Fruit fly (Drosophila melanogaster) whole organism, embryonic: ENCODE data around the gene bin.

Source experiments
- B-H1 ChIP-seq: fragments of 200-800 bp; sonication (Bioruptor generic); IDR thresholded peaks from 3 replicates; pipeline ENCODE4 v1.3.6; 2022; ENCODE audit warnings: missing biosample characterization, missing genetic modification characterization
- Bdp1 ChIP-seq: fragments of 200-800 bp; sonication (Bioruptor generic); optimal IDR thresholded peaks from 3 replicates; lab custom pipeline; 2016; ENCODE audit warnings: missing biosample characterization, missing genetic modification characterization
- CG10431 ChIP-seq: fragments of 200-800 bp; sonication (Bioruptor generic); optimal IDR thresholded peaks from 3 replicates; lab custom pipeline; 2018; ENCODE audit warnings: missing biosample characterization, mild to moderate bottlenecking, missing genetic modification characterization
- CG12659 ChIP-seq: fragments of 200-800 bp; sonication (Bioruptor generic); optimal IDR thresholded peaks from 3 replicates; lab custom pipeline; 2017; ENCODE audit warnings: mild to moderate bottlenecking, missing biosample characterization, missing genetic modification reagents, missing genetic modification characterization
- CG13123 ChIP-seq: fragments of 200-800 bp; sonication (Bioruptor generic); optimal IDR thresholded peaks from 2 replicates; lab custom pipeline; 2016; ENCODE audit warnings: missing biosample characterization, missing genetic modification characterization
- CG14860 ChIP-seq: fragments of 200-800 bp; sonication (Bioruptor generic); IDR thresholded peaks from 3 replicates; pipeline ENCODE4 v1.3.6; 2022; ENCODE audit warnings: missing biosample characterization, missing genetic modification characterization; ENCODE audit not compliant: partially characterized antibody
- CG1603 ChIP-seq: fragments of 200-800 bp; sonication (Bioruptor generic); optimal IDR thresholded peaks from 2 replicates; lab custom pipeline; 2019; ENCODE audit warnings: missing biosample characterization, mild to moderate bottlenecking, missing genetic modification characterization, moderate library complexity
- CG17385 ChIP-seq: fragments of 200-800 bp; sonication (Bioruptor generic); optimal IDR thresholded peaks from 3 replicates; lab custom pipeline; 2018; ENCODE audit warnings: missing biosample characterization, mild to moderate bottlenecking, missing genetic modification characterization
- CG1832 ChIP-seq: fragments of 200-800 bp; sonication (Bioruptor generic); optimal IDR thresholded peaks from 2 replicates; lab custom pipeline; 2017; ENCODE audit warnings: missing biosample characterization, mild to moderate bottlenecking, missing genetic modification characterization, inconsistent platforms
- CG2116 ChIP-seq: fragments of 200-800 bp; sonication (Bioruptor generic); optimal IDR thresholded peaks from 3 replicates; lab custom pipeline; 2018; ENCODE audit warnings: missing biosample characterization, mild to moderate bottlenecking, missing genetic modification characterization
- CG2889 ChIP-seq: fragments of 200-800 bp; sonication (Bioruptor generic); IDR thresholded peaks from 3 replicates; pipeline ENCODE4 v1.3.6; 2022; ENCODE audit warnings: missing biosample characterization, missing genetic modification characterization
- CG31388 ChIP-seq: fragments of 200-800 bp; sonication (Bioruptor generic); optimal IDR thresholded peaks from 2 replicates; lab custom pipeline; 2016; ENCODE audit warnings: missing biosample characterization, missing genetic modification characterization
- CG3163 ChIP-seq: fragments of 200-800 bp; sonication (Bioruptor generic); optimal IDR thresholded peaks from 3 replicates; lab custom pipeline; 2016; ENCODE audit warnings: missing biosample characterization, missing genetic modification characterization
- CG3407 ChIP-seq: fragments of 200-800 bp; sonication (Bioruptor generic); optimal IDR thresholded peaks from 2 replicates; lab custom pipeline; 2018; ENCODE audit warnings: missing biosample characterization, mild to moderate bottlenecking, missing genetic modification characterization
- CG34422 ChIP-seq: fragments of 200-800 bp; sonication (Bioruptor generic); IDR thresholded peaks from 3 replicates; pipeline ENCODE4 v1.3.6; 2022; ENCODE audit warnings: missing biosample characterization, missing genetic modification characterization
- CG3726 ChIP-seq: fragments of 200-800 bp; sonication (Bioruptor generic); IDR thresholded peaks from 3 replicates; pipeline ENCODE4, ENCODE4 v1.3.6; 2022; ENCODE audit warnings: missing biosample characterization, missing genetic modification characterization
- CTCF ChIP-seq: fragments of 200-800 bp; sonication (Bioruptor generic); optimal IDR thresholded peaks from 2 replicates; lab custom pipeline; 2017; ENCODE audit warnings: missing biosample characterization, mild to moderate bottlenecking, missing genetic modification characterization, moderate library complexity
- Camta ChIP-seq: fragments of 200-800 bp; sonication (Bioruptor generic); optimal IDR thresholded peaks from 2 replicates; lab custom pipeline; 2016; ENCODE audit warnings: missing biosample characterization, missing genetic modification characterization
- CkIIα-i1 ChIP-seq: fragments of 200-800 bp; sonication (Bioruptor generic); IDR thresholded peaks from 2 replicates; pipeline ENCODE4 v1.3.6; 2022; ENCODE audit warnings: missing biosample characterization, missing genetic modification characterization
- CoRest ChIP-seq: fragments of 200-800 bp; sonication (Bioruptor generic); optimal IDR thresholded peaks from 3 replicates; lab custom pipeline; 2018; ENCODE audit warnings: missing biosample characterization, mild to moderate bottlenecking, missing genetic modification characterization, moderate library complexity
- D19A ChIP-seq: fragments of 200-800 bp; optimal IDR thresholded peaks from 3 replicates; lab custom pipeline; 2019; ENCODE audit warnings: missing biosample characterization, mild to moderate bottlenecking, missing genetic modification characterization, moderate library complexity
- Elba2 ChIP-seq: fragments of 200-800 bp; sonication (Bioruptor generic); optimal IDR thresholded peaks from 3 replicates; lab custom pipeline; 2016; ENCODE audit warnings: missing biosample characterization, missing genetic modification characterization
- Ets65A ChIP-seq: fragments of 200-800 bp; sonication (Bioruptor generic); peaks from one replicate; lab custom pipeline; 2016; ENCODE audit warnings: missing biosample characterization, missing genetic modification characterization
- Fer2 ChIP-seq: fragments of 200-800 bp; sonication (Bioruptor generic); optimal IDR thresholded peaks from 2 replicates; lab custom pipeline; 2018; ENCODE audit warnings: missing biosample characterization, mild to moderate bottlenecking, missing genetic modification characterization, moderate library complexity
- HLH3B ChIP-seq: fragments of 200-800 bp; sonication (Bioruptor generic); IDR thresholded peaks from 2 replicates; pipeline ENCODE4 v1.3.6; 2022; ENCODE audit warnings: missing biosample characterization, missing genetic modification characterization
- Hr3 ChIP-seq: fragments of 200-800 bp; sonication (Bioruptor generic); optimal IDR thresholded peaks from 3 replicates; lab custom pipeline; 2016; ENCODE audit warnings: missing biosample characterization, missing genetic modification characterization
- Hr78 ChIP-seq, 2 experiments: fragments of 200-800 bp in 1 of 2; fragments of >200 bp in 1 of 2; sonication (Bioruptor generic) in 1 of 2; optimal IDR thresholded peaks; 2 replicates each; lab custom pipeline; 2017 to 2019; ENCODE audit warnings: missing biosample characterization in 2 of 2, missing genetic modification characterization in 2 of 2, mild to moderate bottlenecking in 1 of 2, moderate library complexity in 1 of 2
- NfI ChIP-seq: fragments of 200-800 bp; sonication (Bioruptor generic); optimal IDR thresholded peaks from 3 replicates; lab custom pipeline; 2018; ENCODE audit warnings: missing biosample characterization, mild to moderate bottlenecking, missing genetic modification characterization, moderate library complexity
- PHDP ChIP-seq: fragments of 200-800 bp; sonication (Bioruptor generic); optimal IDR thresholded peaks from 3 replicates; lab custom pipeline; 2018; ENCODE audit warnings: missing biosample characterization, mild to moderate bottlenecking, missing genetic modification characterization, moderate library complexity
- abd-A ChIP-seq: fragments of 200-800 bp; sonication (Bioruptor generic); optimal IDR thresholded peaks from 3 replicates; lab custom pipeline; 2019; ENCODE audit warnings: missing biosample characterization, mild to moderate bottlenecking, missing genetic modification characterization, moderate library complexity
- ac ChIP-seq: fragments of 200-800 bp; sonication (Bioruptor generic); optimal IDR thresholded peaks from 3 replicates; lab custom pipeline; 2017; ENCODE audit warnings: missing biosample characterization, mild to moderate bottlenecking, missing genetic modification characterization
- ap ChIP-seq: fragments of 200-800 bp; sonication (Bioruptor generic); IDR thresholded peaks from 2 replicates; pipeline ENCODE4 v1.3.6; 2022; ENCODE audit warnings: missing biosample characterization, missing genetic modification characterization
- ash1 ChIP-seq: fragments of 200-800 bp; sonication (Bioruptor generic); optimal IDR thresholded peaks from 2 replicates; lab custom pipeline; 2018; ENCODE audit warnings: missing biosample characterization, mild to moderate bottlenecking, missing genetic modification characterization
- emc ChIP-seq: fragments of 200-800 bp; sonication (Bioruptor generic); optimal IDR thresholded peaks from 2 replicates; lab custom pipeline; 2016; ENCODE audit warnings: missing biosample characterization, missing genetic modification characterization
- fd64A ChIP-seq: fragments of 200-800 bp; sonication (Bioruptor generic); optimal IDR thresholded peaks from 3 replicates; lab custom pipeline; 2018; ENCODE audit warnings: missing biosample characterization, mild to moderate bottlenecking, missing genetic modification characterization
- gcm ChIP-seq: fragments of 200-800 bp; sonication (Bioruptor generic); optimal IDR thresholded peaks from 2 replicates; lab custom pipeline; 2019; ENCODE audit warnings: missing biosample characterization, mild to moderate bottlenecking, missing genetic modification characterization, moderate library complexity
- gfzf ChIP-seq: fragments of 200-800 bp; sonication (Bioruptor generic); optimal IDR thresholded peaks from 2 replicates; lab custom pipeline; 2016; ENCODE audit warnings: missing biosample characterization, mild to moderate bottlenecking, missing genetic modification characterization, moderate library complexity
- jigr1 ChIP-seq: fragments of 200-800 bp; sonication (Bioruptor generic); IDR thresholded peaks from 3 replicates; pipeline ENCODE4 v1.3.6; 2022; ENCODE audit warnings: missing biosample characterization, missing genetic modification characterization
- kni ChIP-seq: fragments of 200-800 bp; sonication (Bioruptor generic); optimal IDR thresholded peaks from 3 replicates; lab custom pipeline; 2017; ENCODE audit warnings: mild to moderate bottlenecking, missing biosample characterization, missing genetic modification reagents, missing genetic modification characterization
- mam ChIP-seq: fragments of 200-800 bp; sonication (Bioruptor generic); optimal IDR thresholded peaks from 3 replicates; lab custom pipeline; 2016; ENCODE audit warnings: missing biosample characterization, missing genetic modification characterization
- mirr ChIP-seq: fragments of 200-800 bp; sonication (Bioruptor generic); optimal IDR thresholded peaks from 3 replicates; lab custom pipeline; 2018; ENCODE audit warnings: missing biosample characterization, mild to moderate bottlenecking, missing genetic modification characterization
- nau ChIP-seq: fragments of 200-800 bp; sonication (Bioruptor generic); optimal IDR thresholded peaks from 3 replicates; lab custom pipeline; 2017; ENCODE audit warnings: missing biosample characterization, mild to moderate bottlenecking, missing genetic modification characterization, missing genetic modification reagents
- pb ChIP-seq: fragments of 200-800 bp; sonication (Bioruptor generic); optimal IDR thresholded peaks from 3 replicates; lab custom pipeline; 2016; ENCODE audit warnings: missing biosample characterization, missing genetic modification characterization
- pzg ChIP-seq: fragments of 200-800 bp; sonication (Bioruptor generic); optimal IDR thresholded peaks from 3 replicates; lab custom pipeline; 2018; ENCODE audit warnings: missing biosample characterization, mild to moderate bottlenecking, missing genetic modification characterization, moderate library complexity
- sna ChIP-seq: fragments of 200-800 bp; sonication (Bioruptor generic); IDR thresholded peaks from 2 replicates; pipeline ENCODE4 v1.3.6; 2022; ENCODE audit warnings: missing biosample characterization, missing genetic modification characterization; ENCODE audit not compliant: partially characterized antibody
- so ChIP-seq: fragments of 200-800 bp; sonication (Bioruptor generic); IDR thresholded peaks from 3 replicates; pipeline ENCODE4 v1.3.6; 2022; ENCODE audit warnings: missing biosample characterization, missing genetic modification characterization
- ssp ChIP-seq: fragments of 200-800 bp; sonication (Bioruptor generic); IDR thresholded peaks from 2 replicates; pipeline ENCODE4 v1.3.6; 2022; ENCODE audit warnings: missing biosample characterization, missing genetic modification characterization
- tll ChIP-seq, 2 experiments: fragments of 200-800 bp in 1 of 2; fragments of >200 bp in 1 of 2; sonication (Bioruptor generic) in 1 of 2; optimal IDR thresholded peaks; 2 replicates each; lab custom pipeline; 2017 to 2019; ENCODE audit warnings: missing biosample characterization in 2 of 2, missing genetic modification characterization in 2 of 2, mild to moderate bottlenecking in 1 of 2, moderate library complexity in 1 of 2
- vnd ChIP-seq: fragments of 200-800 bp; sonication (Bioruptor generic); IDR thresholded peaks from 3 replicates; pipeline ENCODE4 v1.3.6; 2022; ENCODE audit warnings: missing biosample characterization, missing genetic modification characterization; ENCODE audit not compliant: partially characterized antibody

Gene bin

DNA sequence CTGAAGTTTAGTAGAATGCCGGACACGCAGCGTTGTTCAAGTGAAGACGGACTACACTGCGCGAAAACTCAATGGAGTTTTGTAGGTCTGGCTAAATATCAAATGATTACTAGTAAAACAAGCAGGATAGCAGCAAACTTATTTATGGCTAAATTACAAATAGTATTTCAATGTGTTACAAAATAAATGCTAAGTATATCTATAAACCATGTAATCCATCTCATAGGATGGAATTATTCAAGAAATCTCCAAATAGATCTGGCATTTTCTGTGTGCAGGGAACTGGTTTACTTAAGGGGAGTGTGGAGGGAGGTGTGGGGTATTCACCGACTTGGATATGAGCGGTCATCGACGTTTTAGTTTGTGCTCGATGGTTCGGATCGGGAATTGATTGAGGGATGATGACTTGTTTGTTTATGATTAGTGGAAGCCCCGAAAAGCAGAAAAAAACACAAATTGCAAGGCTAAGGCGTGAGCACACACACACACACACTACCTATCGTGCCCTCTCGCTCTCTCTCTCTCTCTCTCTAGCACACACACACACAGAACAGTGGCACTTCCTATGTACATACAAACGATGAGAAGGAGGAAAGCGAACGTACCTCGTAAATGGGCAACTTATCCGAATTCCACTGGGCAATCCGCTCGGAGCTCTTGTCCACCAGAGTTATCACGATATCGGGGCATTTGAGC is 26.5 kb upstream of the bin start (continued):
- TF ChIP-seq CoRest (tag; lab: Kevin White, UChicago) = peak; percentile 88
- peak; percentile 95 for TF ChIP-seq Ets65A (GFP tag; lab: Kevin White, UChicago)
- peak; percentile 55; the same call in 2 of the 3 replicates for TF ChIP-seq CG2889 (GFP tag; lab: Robert Waterston, UW)
- TF ChIP-seq CG13123 (GFP tag; lab: Kevin White, UChicago) = peak; percentile 69
- peak; percentile 69 for TF ChIP-seq CG3407
- TF ChIP-seq ssp (GFP tag; lab: Robert Waterston, UW) = peak; percentile 67
- peak; percentile 21 for TF ChIP-seq CG2116 (GFP tag; lab: Kevin White, UChicago)
- peak; percentile 81 for TF ChIP-seq Hr3 (GFP tag; lab: Kevin White, UChicago)
- peak; percentile 16 for TF ChIP-seq mirr (GFP tag; lab: Kevin White, UChicago)
- TF ChIP-seq B-H1 = peak; percentile 42; the same call in 1 of the 3 replicates
- TF ChIP-seq pb (GFP tag; lab: Kevin White, UChicago) = peak; percentile 67
- peak; percentile 33 for TF ChIP-seq emc (GFP tag; lab: Kevin White, UChicago)
- TF ChIP-seq CTCF (GFP tag; lab: Kevin White, UChicago) = no peak
- peak; percentile 76 for TF ChIP-seq CG12659 (GFP tag; lab: Kevin White, UChicago)
- peak; percentile 10; the same call in 1 of the 3 replicates for TF ChIP-seq jigr1 (GFP tag; lab: Robert Waterston, UW)
- peak; percentile 54 for TF ChIP-seq Bdp1
- TF ChIP-seq CG10431 (GFP tag; lab: Kevin White, UChicago) = no peak
- TF ChIP-seq nau (GFP tag; lab: Kevin White, UChicago) = peak; percentile 44
- TF ChIP-seq PHDP (tag; lab: Kevin White, UChicago) = peak; percentile 86
- TF ChIP-seq vnd (GFP tag; lab: Robert Waterston, UW) = no peak
- no peak for TF ChIP-seq ash1 (GFP tag; lab: Kevin White, UChicago)
- TF ChIP-seq Camta = peak; percentile 87
- no peak for TF ChIP-seq Elba2 (GFP tag; lab: Kevin White, UChicago)
- TF ChIP-seq abd-A = no peak
- TF ChIP-seq kni (GFP tag; lab: Kevin White, UChicago) = no peak
- peak; percentile 79 for TF ChIP-seq mam (GFP tag; lab: Kevin White, UChicago)
- TF ChIP-seq CkIIα-i1 = 0 out of 2 replicates have a peak, but pooled peaks have one; percentile 57
- no peak for TF ChIP-seq tll (GFP tag; optimal IDR thresholded peaks at IDR 0.05; lab: Kevin White, UChicago)
- no peak for TF ChIP-seq pzg (GFP tag; lab: Kevin White, UChicago)
- peak; percentile 79 for TF ChIP-seq CG1832 (GFP tag; lab: Kevin White, UChicago)
- peak; percentile 61 for TF ChIP-seq fd64A
- peak; percentile 65 for TF ChIP-seq ap (GFP tag; lab: Robert Waterston, UW)
- no peak for TF ChIP-seq CG3726 (GFP tag; lab: Robert Waterston, UW)
- peak; percentile 69 for TF ChIP-seq CG17385 (GFP tag; lab: Kevin White, UChicago)
- TF ChIP-seq gfzf (GFP tag; lab: Kevin White, UChicago) = no peak
- TF ChIP-seq CG31388 (GFP tag; lab: Kevin White, UChicago) = peak; percentile 13
- peak; percentile 47; the same call in 1 of the 3 replicates for TF ChIP-seq CG34422 (GFP tag; lab: Robert Waterston, UW)
- TF ChIP-seq gcm (GFP tag; lab: Kevin White, UChicago) = peak; percentile 61
- peak; percentile 70; the same call in 1 of the 2 replicates for TF ChIP-seq HLH3B (GFP tag; lab: Robert Waterston, UW)
- peak; percentile 70; the same call in 1 of the 3 replicates for TF ChIP-seq so (GFP tag; lab: Robert Waterston, UW)
- peak; percentile 94 for TF ChIP-seq CG1603 (tag; lab: Kevin White, UChicago)
- TF ChIP-seq Hr78 (GFP tag; optimal IDR thresholded peaks at IDR 0.05; lab: Kevin White, UChicago) = peak in 1 of 2 experiments; percentile 60
- TF ChIP-seq sna (GFP tag; lab: Robert Waterston, UW) = no peak
- TF ChIP-seq Fer2 = peak; percentile 48
- TF ChIP-seq CG3163 (GFP tag; lab: Kevin White, UChicago) = peak; percentile 46
- peak; percentile 81 for TF ChIP-seq D19A (tag; lab: Kevin White, UChicago)
- TF ChIP-seq ac (GFP tag; lab: Kevin White, UChicago) = peak; percentile 37
- TF ChIP-seq CG14860 (GFP tag; lab: Robert Waterston, UW) = no peak
- peak; percentile 81 for TF ChIP-seq NfI (GFP tag; lab: Kevin White, UChicago)
